Worm (Caenorhabditis elegans): ENCODE results near the gene srx-90.
A peak's percentile ranks its signal among the peaks of the same experiment; 100 is the strongest.

srx-90 gene

ce11 chrV:11604484-11604883 is 23.6 kb downstream of the srx-90 start, which contains the start of gene dhs-20:
Gene dhs-20, minus strand, starts transcription at chrV:11604563.
- peak; percentile 41 for TF ChIP-seq dve-1 (tag; optimal IDR thresholded peaks at IDR 0.05; ENCODE audit: insufficient read depth)
- TF ChIP-seq F44E2.7 (GFP tag; IDR thresholded peaks at IDR 0.05): no peak
- TF ChIP-seq set-16 (GFP tag; IDR thresholded peaks at IDR 0.05): no peak
- no peak for TF ChIP-seq zfp-2 (tag; optimal IDR thresholded peaks at IDR 0.05)
- TF ChIP-seq pqm-1 (tag; optimal IDR thresholded peaks at IDR 0.05): peak; percentile 14
- TF ChIP-seq nhr-77 (tag; optimal IDR thresholded peaks at IDR 0.05): no peak
- peak; percentile 35 for TF ChIP-seq aha-1 (tag)
- no peak for TF ChIP-seq daf-16 (GFP tag; optimal IDR thresholded peaks at IDR 0.05)
- peak; percentile 86 for TF ChIP-seq daf-16 (tag; optimal IDR thresholded peaks at IDR 0.05)
- TF ChIP-seq lin-38 (GFP tag; IDR thresholded peaks at IDR 0.05): no peak
- no peak for TF ChIP-seq ama-1 (optimal IDR thresholded peaks at IDR 0.05)
- TF ChIP-seq snpc-1.2 (GFP tag; IDR thresholded peaks at IDR 0.05): no peak
- TF ChIP-seq dmd-8 (GFP tag; IDR thresholded peaks at IDR 0.05): no peak
- no peak for TF ChIP-seq ceh-20 (GFP tag; IDR thresholded peaks at IDR 0.05)
- TF ChIP-seq lim-7 (GFP tag; IDR thresholded peaks at IDR 0.05): no peak
- no peak for TF ChIP-seq hif-1 (tag; optimal IDR thresholded peaks at IDR 0.05)
- no peak for TF ChIP-seq nhr-111 (GFP tag; optimal IDR thresholded peaks at IDR 0.05)
- peak; percentile 23; the same call in 1 of the 2 replicates for TF ChIP-seq dmd-6 (GFP tag; IDR thresholded peaks at IDR 0.05)
- TF ChIP-seq ZK337.2 (GFP tag; IDR thresholded peaks at IDR 0.05): no peak
- no peak for TF ChIP-seq Y5F2A.4 (GFP tag; optimal IDR thresholded peaks at IDR 0.05)
- no peak for TF ChIP-seq ztf-7 (tag; optimal IDR thresholded peaks at IDR 0.05)
- TF ChIP-seq mdl-1 (tag; optimal IDR thresholded peaks at IDR 0.05): no peak
- no peak for TF ChIP-seq nhr-10 (tag; optimal IDR thresholded peaks at IDR 0.05)
- no peak for TF ChIP-seq daf-19 (GFP tag; conservative IDR thresholded peaks at IDR 0.05)
- TF ChIP-seq nhr-28 (tag; optimal IDR thresholded peaks at IDR 0.05): peak; percentile 60

ce11 chrV:11605227-11605626 is 24.3 kb downstream of the srx-90 start:
- no peak for TF ChIP-seq saeg-2 (GFP tag; IDR thresholded peaks at IDR 0.05)
- no peak for TF ChIP-seq ama-1 (optimal IDR thresholded peaks at IDR 0.05)
- TF ChIP-seq lsy-2 (tag; optimal IDR thresholded peaks at IDR 0.05): no peak
- no peak for TF ChIP-seq lim-7 (GFP tag; IDR thresholded peaks at IDR 0.05)
- TF ChIP-seq ceh-28 (tag; optimal IDR thresholded peaks at IDR 0.05): no peak
- no peak for TF ChIP-seq zip-2 (tag; optimal IDR thresholded peaks at IDR 0.05)
- no peak for TF ChIP-seq snpc-4 (tag; optimal IDR thresholded peaks at IDR 0.05)
- no peak for TF ChIP-seq cey-2 (tag; optimal IDR thresholded peaks at IDR 0.05; ENCODE audit: borderline replicate concordance, insufficient read depth)
- no peak for TF ChIP-seq hlh-11 (tag; optimal IDR thresholded peaks at IDR 0.05)
- no peak for TF ChIP-seq hlh-30 (tag; optimal IDR thresholded peaks at IDR 0.05; ENCODE audit: insufficient read depth)
- TF ChIP-seq nhr-6 (tag; optimal IDR thresholded peaks at IDR 0.05): no peak

ce11 chrV:11606424-11606823 is 25.5 kb downstream of the srx-90 start, which contains the start of gene idpp-16:
Gene idpp-16, minus strand, starts transcription at chrV:11606524.
- TF ChIP-seq T26A8.4 (GFP tag; IDR thresholded peaks at IDR 0.05) (no peak), snpc-4 (tag; optimal IDR thresholded peaks at IDR 0.05) (no peak), jun-1 (tag; optimal IDR thresholded peaks at IDR 0.05) (no peak), F49E8.2 (tag; optimal IDR thresholded peaks at IDR 0.05; ENCODE audit: borderline replicate concordance) (no peak), mxl-2 (GFP tag; conservative IDR thresholded peaks at IDR 0.05) (no peak), F10B5.3 (tag; optimal IDR thresholded peaks at IDR 0.05) (no peak), Y5F2A.4 (GFP tag; optimal IDR thresholded peaks at IDR 0.05) (no peak), fos-1 (tag; optimal IDR thresholded peaks at IDR 0.05) (no peak), F37D6.2 (tag; optimal IDR thresholded peaks at IDR 0.05) (no peak), dve-1 (tag; optimal IDR thresholded peaks at IDR 0.05; ENCODE audit: insufficient read depth) (no peak), dmd-6 (GFP tag; IDR thresholded peaks at IDR 0.05) (no peak), nhr-42 (GFP tag; IDR thresholded peaks at IDR 0.05) (no peak), lin-1 (GFP tag; IDR thresholded peaks at IDR 0.05) (no peak), dmd-8 (GFP tag; IDR thresholded peaks at IDR 0.05) (no peak), madf-5 (GFP tag; IDR thresholded peaks at IDR 0.05) (no peak), ZK337.2 (GFP tag; IDR thresholded peaks at IDR 0.05) (no peak)
